Worm (Caenorhabditis elegans): ENCODE data around the gene T01G1.4.

- TF ChIP-seq R02D3.7 (tag; optimal IDR thresholded peaks at IDR 0.05): no peak
- no peak for TF ChIP-seq nhr-77 (tag; optimal IDR thresholded peaks at IDR 0.05)
- no peak for TF ChIP-seq aly-2 (tag; optimal IDR thresholded peaks at IDR 0.05)
- TF ChIP-seq nhr-237 (tag; optimal IDR thresholded peaks at IDR 0.05): no peak
- TF ChIP-seq unc-62 (GFP tag; optimal IDR thresholded peaks at IDR 0.05): no peak
- no peak for TF ChIP-seq eor-1 (tag; optimal IDR thresholded peaks at IDR 0.05)
- no peak for TF ChIP-seq ceh-16 (tag; optimal IDR thresholded peaks at IDR 0.05)
- no peak for TF ChIP-seq nhr-23 (tag; optimal IDR thresholded peaks at IDR 0.05)
- TF ChIP-seq jun-1 (tag; optimal IDR thresholded peaks at IDR 0.05): no peak
- no peak for TF ChIP-seq ceh-82 (tag; optimal IDR thresholded peaks at IDR 0.05)
- TF ChIP-seq fkh-2 (tag; optimal IDR thresholded peaks at IDR 0.05): no peak
- TF ChIP-seq ama-1 (optimal IDR thresholded peaks at IDR 0.05): no peak
- TF ChIP-seq pqm-1 (tag; optimal IDR thresholded peaks at IDR 0.05): no peak
- no peak for TF ChIP-seq mml-1 (tag; optimal IDR thresholded peaks at IDR 0.05)
Measured at ce11 chrIV:11344288-11344687, 17.0 kb downstream of the T01G1.4 start.

All from whole organism, L3 larva.